Worm (Caenorhabditis elegans) whole organism, young adult: ENCODE data around the gene F54F12.1.

ENCODE experiments used
- B0336.3 ChIP-seq: fragments of 200-800 bp; sonication (Bioruptor generic); IDR thresholded peaks from 2 replicates; pipeline ENCODE4 v1.3.6; 2022; ENCODE audit warnings: missing genetic modification characterization, missing compliant biosample characterization
- D2030.7 ChIP-seq: fragments of 200-800 bp; sonication (Bioruptor generic); IDR thresholded peaks from 2 replicates; pipeline ENCODE4 v1.3.6; 2022; ENCODE audit warnings: missing genetic modification reagents, missing genetic modification characterization, missing compliant biosample characterization
- F33H1.4 ChIP-seq: fragments of 200-800 bp; sonication (Bioruptor generic); IDR thresholded peaks from 2 replicates; pipeline ENCODE4 v1.3.6; 2022; ENCODE audit warnings: missing genetic modification reagents, missing genetic modification characterization, missing compliant biosample characterization
- Y53F4B.3 ChIP-seq: fragments of 200-800 bp; sonication (Bioruptor generic); IDR thresholded peaks from 2 replicates; pipeline ENCODE4 v1.3.6; 2022; ENCODE audit warnings: missing genetic modification reagents, missing genetic modification characterization, missing compliant biosample characterization
- aptf-2 ChIP-seq: fragments of 200-800 bp; sonication (Bioruptor generic); conservative IDR thresholded peaks from 2 replicates; pipeline ENCODE4 v1.3.6; 2022; ENCODE audit warnings: missing genetic modification reagents, missing genetic modification characterization, missing compliant biosample characterization
- ccch-3 ChIP-seq: fragments of 200-800 bp; sonication (Bioruptor generic); optimal IDR thresholded peaks from 2 replicates; lab custom pipeline; 2018; ENCODE audit warnings: mild to moderate bottlenecking, missing genetic modification characterization, missing compliant biosample characterization
- cebp-1 ChIP-seq, 2 experiments: fragments of 200-800 bp in 1 of 2; sonication (Bioruptor generic) in 1 of 2; sonication (generic microtip) in 1 of 2; IDR thresholded peaks in 1 of 2; optimal IDR thresholded peaks in 1 of 2; 2 replicates each; pipeline versions ENCODE4 v1.3.6 to Lab custom; 2017 to 2022; ENCODE audit warnings: missing compliant biosample characterization in 2 of 2, missing genetic modification characterization in 2 of 2, mild to moderate bottlenecking in 1 of 2, missing genetic modification reagents in 1 of 2, moderate library complexity in 1 of 2
- chd-7 ChIP-seq: sonication (generic microtip); optimal IDR thresholded peaks from 2 replicates; lab custom pipeline; 2016; ENCODE audit warnings: mild to moderate bottlenecking, missing genetic modification characterization, moderate library complexity, missing compliant biosample characterization
- efl-1 ChIP-seq: fragments of 150-350 bp; optimal IDR thresholded peaks from 2 replicates; lab custom pipeline; 2014; ENCODE audit warnings: missing biosample characterization, missing genetic modification reagents, missing genetic modification characterization
- fkh-3 ChIP-seq: sonication (generic microtip); optimal IDR thresholded peaks from 2 replicates; lab custom pipeline; 2016; ENCODE audit warnings: mild to moderate bottlenecking, missing genetic modification characterization, missing compliant biosample characterization
- hmg-1.2 ChIP-seq: fragments of 200-800 bp; sonication (Bioruptor generic); IDR thresholded peaks from 2 replicates; pipeline ENCODE4 v1.3.6; 2022; ENCODE audit warnings: missing genetic modification reagents, missing genetic modification characterization, missing compliant biosample characterization
- hrde-1 ChIP-seq: sonication (generic microtip); optimal IDR thresholded peaks from 2 replicates; lab custom pipeline; 2016; ENCODE audit warnings: missing genetic modification characterization, mild to moderate bottlenecking, missing compliant biosample characterization, moderate library complexity, missing genotype, missing genetic modification reagents, borderline replicate concordance
- hsf-1 ChIP-seq: fragments of 200-800 bp; sonication (Bioruptor generic); IDR thresholded peaks from 2 replicates; pipeline ENCODE4 v1.3.6; 2022; ENCODE audit warnings: missing genetic modification reagents, missing genetic modification characterization, missing compliant biosample characterization
- lin-26 ChIP-seq: fragments of 200-800 bp; sonication (Bioruptor generic); IDR thresholded peaks from 2 replicates; pipeline ENCODE4 v1.3.6; 2022; ENCODE audit warnings: missing genetic modification reagents, missing genetic modification characterization, missing compliant biosample characterization
- lin-54 ChIP-seq: fragments of 200-800 bp; sonication (Bioruptor generic); optimal IDR thresholded peaks from 2 replicates; lab custom pipeline; 2018; ENCODE audit warnings: mild to moderate bottlenecking, missing genetic modification characterization, missing compliant biosample characterization
- lsl-1 ChIP-seq: fragments of 200-800 bp; sonication (Bioruptor generic); optimal IDR thresholded peaks from 2 replicates; lab custom pipeline; 2018; ENCODE audit warnings: mild to moderate bottlenecking, missing genetic modification characterization, moderate library complexity, missing compliant biosample characterization
- madf-6 ChIP-seq: fragments of 200-800 bp; sonication (Bioruptor generic); IDR thresholded peaks from 2 replicates; pipeline ENCODE4 v1.3.6; 2022; ENCODE audit warnings: missing genetic modification reagents, missing genetic modification characterization, missing compliant biosample characterization
- madf-8 ChIP-seq: fragments of 200-800 bp; sonication (Bioruptor generic); conservative IDR thresholded peaks from 2 replicates; pipeline ENCODE4 v1.3.6; 2022; ENCODE audit warnings: missing genetic modification reagents, missing genetic modification characterization, missing compliant biosample characterization
- nfya-1 ChIP-seq: sonication (generic microtip); optimal IDR thresholded peaks from 2 replicates; lab custom pipeline; 2017; ENCODE audit warnings: antibody characterized with exemption, missing compliant biosample characterization, missing genetic modification characterization, borderline replicate concordance; ENCODE audit not compliant: insufficient read depth
- nhr-27 ChIP-seq: fragments of 200-800 bp; sonication (Bioruptor generic); optimal IDR thresholded peaks from 2 replicates; lab custom pipeline; 2018; ENCODE audit warnings: mild to moderate bottlenecking, missing genetic modification characterization, moderate library complexity, missing compliant biosample characterization
- pha-4 ChIP-seq: fragments of 150-350 bp; sonication (generic microtip); optimal IDR thresholded peaks from 2 replicates; lab custom pipeline; 2014; ENCODE audit warnings: missing biosample characterization, missing genetic modification reagents, missing genetic modification characterization
- rcor-1 ChIP-seq: fragments of 200-800 bp; sonication (Bioruptor generic); IDR thresholded peaks from 2 replicates; pipeline ENCODE4 v1.3.6; 2022; ENCODE audit warnings: missing genetic modification reagents, missing genetic modification characterization, missing compliant biosample characterization
- rec-8 ChIP-seq, 2 experiments: sonication (generic microtip); optimal IDR thresholded peaks; 2 replicates each; lab custom pipeline; 2016; ENCODE audit warnings: mild to moderate bottlenecking in 2 of 2, missing genetic modification characterization in 2 of 2, missing genetic modification reagents in 2 of 2, missing genotype in 2 of 2, missing biosample characterization in 1 of 2, missing compliant biosample characterization in 1 of 2, moderate library complexity in 1 of 2
- repo-1 ChIP-seq: sonication (generic microtip); optimal IDR thresholded peaks from 2 replicates; lab custom pipeline; 2017; ENCODE audit warnings: mild to moderate bottlenecking, missing genetic modification characterization, missing compliant biosample characterization
- sea-2 ChIP-seq: fragments of 200-800 bp; sonication (Bioruptor generic); IDR thresholded peaks from 2 replicates; pipeline ENCODE4 v1.3.6; 2022; ENCODE audit warnings: missing genetic modification characterization, missing compliant biosample characterization
- snpc-1.3 ChIP-seq: sonication (generic microtip); optimal IDR thresholded peaks from 2 replicates; lab custom pipeline; 2017; ENCODE audit warnings: missing genetic modification characterization, mild to moderate bottlenecking, missing compliant biosample characterization, antibody characterized with exemption, moderate library complexity, missing genotype, missing genetic modification reagents; ENCODE audit not compliant: insufficient read depth
- snpc-3.4 ChIP-seq: sonication (generic microtip); optimal IDR thresholded peaks from 2 replicates; lab custom pipeline; 2017; ENCODE audit warnings: missing genetic modification characterization, mild to moderate bottlenecking, missing compliant biosample characterization, antibody characterized with exemption, moderate library complexity, missing genotype, missing genetic modification reagents
- snpc-4 ChIP-seq, 5 experiments: fragments of 150-350 bp in 1 of 5; sonication (generic microtip) in 4 of 5; optimal IDR thresholded peaks; 2 replicates each; lab custom pipeline; 2014 to 2018; ENCODE audit warnings: missing genetic modification characterization in 5 of 5, missing biosample characterization in 3 of 5, antibody characterized with exemption in 2 of 5, mild to moderate bottlenecking in 2 of 5, missing compliant biosample characterization in 2 of 5, missing genotype in 2 of 5, moderate library complexity in 2 of 5, missing genetic modification reagents in 1 of 5
- tbp1 ChIP-seq: fragments of 200-800 bp; sonication (Bioruptor generic); optimal IDR thresholded peaks from 2 replicates; lab custom pipeline; 2018; ENCODE audit warnings: mild to moderate bottlenecking, missing genetic modification characterization, missing compliant biosample characterization
- unc-62 ChIP-seq: fragments of 150-350 bp; optimal IDR thresholded peaks from 2 replicates; lab custom pipeline; 2014; ENCODE audit warnings: missing biosample characterization, missing genetic modification reagents, missing genetic modification characterization
- xnd-1 ChIP-seq: sonication (generic microtip); optimal IDR thresholded peaks from 2 replicates; lab custom pipeline; 2016; ENCODE audit warnings: missing genotype, missing genetic modification reagents, missing genetic modification characterization, missing compliant biosample characterization
- zfh-2 ChIP-seq: fragments of 200-800 bp; sonication (Bioruptor generic); conservative IDR thresholded peaks from 2 replicates; pipeline ENCODE4 v1.3.6; 2022; ENCODE audit warnings: missing genetic modification reagents, missing genetic modification characterization, missing compliant biosample characterization
- ztf-18 ChIP-seq: sonication (generic microtip); optimal IDR thresholded peaks from 2 replicates; lab custom pipeline; 2016; ENCODE audit warnings: missing genotype, mild to moderate bottlenecking, missing genetic modification characterization, missing compliant biosample characterization

F54F12.1 gene

ce11 chrIII:13055342-13055741 is at the start of gene F54F12.1:
F54F12.1 (minus strand) TSS chrIII:13055442.
- TF ChIP-seq ztf-18 (tag; lab: Kevin White, UChicago) (no peak), tbp1 (GFP tag; lab: Kevin White, UChicago) (no peak), nhr-27 (tag; lab: Kevin White, UChicago) (no peak), ccch-3 (no peak), zfh-2 (GFP tag; lab: Robert Waterston, UW) (no peak), hrde-1 (tag; lab: Kevin White, UChicago) (no peak), Y53F4B.3 (GFP tag; lab: Robert Waterston, UW) (no peak), fkh-3 (tag; lab: Kevin White, UChicago) (no peak), hsf-1 (no peak), efl-1 (GFP tag; lab: Kevin White, UChicago) (no peak), sea-2 (no peak), B0336.3 (GFP tag; lab: Robert Waterston, UW) (no peak), D2030.7 (GFP tag; lab: Robert Waterston, UW) (no peak), rcor-1 (GFP tag; lab: Robert Waterston, UW) (no peak), repo-1 (no peak)

ce11 chrIII:13104410-13104809 is 49.2 kb upstream of the F54F12.1 start:
- TF ChIP-seq snpc-4 (GFP tag; optimal IDR thresholded peaks at IDR 0.05; lab: Kevin White, UChicago) = no peak
- TF ChIP-seq snpc-4 (tag; optimal IDR thresholded peaks at IDR 0.05; lab: Kevin White, UChicago) = no peak
- TF ChIP-seq efl-1 (GFP tag; lab: Kevin White, UChicago) = peak; percentile 14
- peak; percentile 65 for TF ChIP-seq D2030.7 (GFP tag; lab: Robert Waterston, UW)
- TF ChIP-seq nfya-1 (tag; lab: Kevin White, UChicago) = no peak
- TF ChIP-seq madf-6 (GFP tag; lab: Robert Waterston, UW) = peak; percentile 83
- TF ChIP-seq xnd-1 (tag; lab: Kevin White, UChicago) = peak; percentile 87
- peak; percentile 69 for TF ChIP-seq madf-8 (GFP tag; lab: Robert Waterston, UW)
- peak; percentile 29; the same call in 1 of the 2 replicates for TF ChIP-seq rcor-1 (GFP tag; lab: Robert Waterston, UW)
- TF ChIP-seq snpc-1.3 = peak; percentile 36
- TF ChIP-seq lin-54 (GFP tag; lab: Kevin White, UChicago) = peak; percentile 37
- no peak for TF ChIP-seq unc-62
- TF ChIP-seq lsl-1 = peak; percentile 97
- TF ChIP-seq F33H1.4 = peak; percentile 89
- no peak for TF ChIP-seq snpc-3.4 (tag; lab: Kevin White, UChicago)

- TF ChIP-seq rec-8 (tag; optimal IDR thresholded peaks at IDR 0.05; lab: Kevin White, UChicago) = no peak
- peak; percentile 55; the same call in 1 of the 2 replicates for TF ChIP-seq hmg-1.2
- TF ChIP-seq pha-4 = no peak
- no peak for TF ChIP-seq lsl-1
- no peak for TF ChIP-seq lin-26 (GFP tag; lab: Robert Waterston, UW)
- no peak for TF ChIP-seq aptf-2 (GFP tag; lab: Robert Waterston, UW)
These were observed 48.7 kb upstream of the F54F12.1 start for ce11 chrIII:13103980-13104379.

- TF ChIP-seq cebp-1 (GFP tag; IDR thresholded peaks at IDR 0.05; lab: Robert Waterston, UW) (no peak), cebp-1 (tag; optimal IDR thresholded peaks at IDR 0.05; lab: Kevin White, UChicago) (peak; percentile 62), chd-7 (tag; lab: Kevin White, UChicago) (no peak)
These were observed 45.8 kb upstream of the F54F12.1 start for ce11 chrIII:13101070-13101469.
